Worm (Caenorhabditis elegans): ENCODE measurements around the gene C17H12.2.

DNA sequence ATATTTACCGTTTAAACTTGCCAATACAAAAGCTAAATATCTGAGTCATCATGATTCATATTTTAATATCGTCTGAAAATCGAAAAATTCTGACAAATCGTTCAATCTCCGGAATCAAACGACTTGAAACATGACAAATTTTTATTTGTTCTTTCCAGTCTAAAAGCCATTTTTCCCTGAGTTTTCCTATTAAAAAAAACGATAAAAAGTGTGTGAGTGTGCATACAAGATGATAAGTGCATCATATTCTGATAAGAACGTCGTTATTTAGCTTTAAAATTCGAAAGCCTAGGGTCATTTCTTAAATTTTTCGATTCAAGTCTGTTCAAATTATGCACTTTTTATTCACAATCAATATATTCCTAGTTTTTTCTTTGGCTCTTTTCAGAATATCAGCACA is 39.6 kb upstream of the C17H12.2 start, which contains the start of gene H20E11.1:
- TF ChIP-seq dao-5 (tag; optimal IDR thresholded peaks at IDR 0.05) (no peak), him-1 (tag; optimal IDR thresholded peaks at IDR 0.05) (no peak)
